Fruit fly (Drosophila melanogaster) whole organism, embryonic: ENCODE results near the gene CG13876.
A peak's percentile ranks its signal among the peaks of the same experiment; 100 is the strongest.

Experiments
- Adf1 ChIP-seq: fragments of 200-800 bp; sonication (Bioruptor generic); IDR thresholded peaks from 2 replicates; pipeline ENCODE4 v1.3.6; 2022; ENCODE audit warnings: missing biosample characterization, missing genetic modification characterization
- Atf6 ChIP-seq: fragments of 200-800 bp; sonication (Bioruptor generic); IDR thresholded peaks from 2 replicates; pipeline ENCODE4 v1.3.6; 2022; ENCODE audit warnings: missing biosample characterization, missing genetic modification characterization
- Blimp-1 ChIP-seq: fragments of 200-800 bp; sonication (Bioruptor generic); optimal IDR thresholded peaks from 3 replicates; lab custom pipeline; 2018; ENCODE audit warnings: missing biosample characterization, missing genetic modification characterization, mild to moderate bottlenecking, moderate library complexity, missing genetic modification reagents
- CG10366 ChIP-seq: fragments of 200-800 bp; sonication (Bioruptor generic); IDR thresholded peaks from 2 replicates; pipeline ENCODE4 v1.3.6; 2022; ENCODE audit warnings: missing biosample characterization, missing genetic modification characterization
- CG11504 ChIP-seq: fragments of 200-800 bp; sonication (Bioruptor generic); optimal IDR thresholded peaks from 3 replicates; lab custom pipeline; 2019; ENCODE audit warnings: missing biosample characterization, mild to moderate bottlenecking, missing genetic modification characterization, moderate library complexity
- CG11695 ChIP-seq: fragments of 200-800 bp; sonication (Bioruptor generic); IDR thresholded peaks from 3 replicates; pipeline ENCODE4 v1.3.6; 2022; ENCODE audit warnings: missing biosample characterization, missing genetic modification characterization
- CG12071 ChIP-seq: fragments of 200-800 bp; sonication (Bioruptor generic); optimal IDR thresholded peaks from 3 replicates; lab custom pipeline; 2018; ENCODE audit warnings: missing biosample characterization, mild to moderate bottlenecking, missing genetic modification characterization
- CG12104 ChIP-seq: fragments of 200-800 bp; sonication (Bioruptor generic); optimal IDR thresholded peaks from 3 replicates; lab custom pipeline; 2016; ENCODE audit warnings: missing biosample characterization, missing genetic modification characterization
- CG12219 ChIP-seq: fragments of 200-800 bp; sonication (Bioruptor generic); optimal IDR thresholded peaks from 3 replicates; lab custom pipeline; 2018; ENCODE audit warnings: missing biosample characterization, mild to moderate bottlenecking, missing genetic modification characterization
- CG12744 ChIP-seq: fragments of 200-800 bp; sonication (Bioruptor generic); optimal IDR thresholded peaks from 2 replicates; lab custom pipeline; 2016; ENCODE audit warnings: missing biosample characterization, missing genetic modification characterization
- CG1603 ChIP-seq: fragments of 200-800 bp; sonication (Bioruptor generic); optimal IDR thresholded peaks from 2 replicates; lab custom pipeline; 2019; ENCODE audit warnings: missing biosample characterization, mild to moderate bottlenecking, missing genetic modification characterization, moderate library complexity
- CG18011 ChIP-seq: fragments of 200-800 bp; sonication (Bioruptor generic); optimal IDR thresholded peaks from 2 replicates; lab custom pipeline; 2017; ENCODE audit warnings: missing biosample characterization, missing genetic modification characterization, mild to moderate bottlenecking, moderate library complexity, missing genotype
- CG2129 ChIP-seq: fragments of 200-800 bp; sonication (Bioruptor generic); IDR thresholded peaks from 2 replicates; pipeline ENCODE4 v1.3.6; 2022; ENCODE audit warnings: missing biosample characterization, missing genetic modification characterization; ENCODE audit not compliant: partially characterized antibody
- CG2678 ChIP-seq: fragments of 200-800 bp; sonication (Bioruptor generic); optimal IDR thresholded peaks from 3 replicates; lab custom pipeline; 2019; ENCODE audit warnings: missing biosample characterization, mild to moderate bottlenecking, missing genetic modification characterization, moderate library complexity
- CG4282 ChIP-seq: fragments of 200-800 bp; sonication (Bioruptor generic); optimal IDR thresholded peaks from 2 replicates; lab custom pipeline; 2016; ENCODE audit warnings: missing biosample characterization, missing genetic modification characterization
- CG6272 ChIP-seq: fragments of 200-800 bp; sonication (Bioruptor generic); IDR thresholded peaks from 2 replicates; pipeline ENCODE4 v1.3.6; 2022; ENCODE audit warnings: missing biosample characterization, missing genetic modification characterization
- CG6791 ChIP-seq: fragments of 200-800 bp; sonication (Bioruptor generic); IDR thresholded peaks from 3 replicates; pipeline ENCODE4 v1.3.6; 2022; ENCODE audit warnings: missing biosample characterization, missing genetic modification characterization; ENCODE audit not compliant: partially characterized antibody
- CG6813 ChIP-seq: fragments of 200-800 bp; sonication (Bioruptor generic); optimal IDR thresholded peaks from 2 replicates; lab custom pipeline; 2017; ENCODE audit warnings: missing biosample characterization, missing genetic modification characterization, mild to moderate bottlenecking, moderate library complexity, missing genetic modification reagents
- CG8924 ChIP-seq: fragments of 200-800 bp; optimal IDR thresholded peaks from 3 replicates; lab custom pipeline; 2019; ENCODE audit warnings: missing biosample characterization, mild to moderate bottlenecking, missing genetic modification characterization, moderate library complexity
- CkIIα-i1 ChIP-seq: fragments of 200-800 bp; sonication (Bioruptor generic); IDR thresholded peaks from 2 replicates; pipeline ENCODE4 v1.3.6; 2022; ENCODE audit warnings: missing biosample characterization, missing genetic modification characterization
- CoRest ChIP-seq: fragments of 200-800 bp; sonication (Bioruptor generic); optimal IDR thresholded peaks from 3 replicates; lab custom pipeline; 2018; ENCODE audit warnings: missing biosample characterization, mild to moderate bottlenecking, missing genetic modification characterization, moderate library complexity
- Dbx ChIP-seq: fragments of 200-800 bp; sonication (Bioruptor generic); IDR thresholded peaks from 3 replicates; pipeline ENCODE4 v1.3.6; 2022; ENCODE audit warnings: missing biosample characterization, missing genetic modification characterization
- H15 ChIP-seq: fragments of 200-800 bp; sonication (Bioruptor generic); IDR thresholded peaks from 3 replicates; pipeline ENCODE4 v1.3.6; 2022; ENCODE audit warnings: missing biosample characterization, missing genetic modification characterization
- HLH4C ChIP-seq: fragments of 200-800 bp; sonication (Bioruptor generic); IDR thresholded peaks from 3 replicates; pipeline ENCODE4 v1.3.6; 2022; ENCODE audit warnings: missing biosample characterization, missing genetic modification characterization; ENCODE audit not compliant: partially characterized antibody
- Hey ChIP-seq: fragments of 200-800 bp; sonication (Bioruptor generic); optimal IDR thresholded peaks from 3 replicates; lab custom pipeline; 2018; ENCODE audit warnings: missing biosample characterization, mild to moderate bottlenecking, missing genetic modification characterization
- Hr3 ChIP-seq: fragments of 200-800 bp; sonication (Bioruptor generic); optimal IDR thresholded peaks from 3 replicates; lab custom pipeline; 2016; ENCODE audit warnings: missing biosample characterization, missing genetic modification characterization
- Lpt ChIP-seq: fragments of >200 bp; optimal IDR thresholded peaks from 2 replicates; lab custom pipeline; 2018; ENCODE audit warnings: missing biosample characterization, missing genetic modification characterization
- NFAT ChIP-seq: fragments of 200-800 bp; sonication (Bioruptor generic); IDR thresholded peaks from 2 replicates; pipeline ENCODE4 v1.3.6; 2022; ENCODE audit warnings: missing biosample characterization, missing genetic modification characterization
- Neu2 ChIP-seq: fragments of 200-800 bp; sonication (Bioruptor generic); optimal IDR thresholded peaks from 3 replicates; lab custom pipeline; 2016; ENCODE audit warnings: missing biosample characterization, missing genetic modification characterization, borderline replicate concordance
- Oaz ChIP-seq: fragments of 200-800 bp; sonication (Bioruptor generic); IDR thresholded peaks from 2 replicates; pipeline ENCODE4 v1.3.6; 2022; ENCODE audit warnings: missing biosample characterization, missing genetic modification characterization
- Opbp ChIP-seq: fragments of 200-800 bp; sonication (Bioruptor generic); IDR thresholded peaks from 3 replicates; pipeline ENCODE4 v1.3.6; 2022; ENCODE audit warnings: missing biosample characterization, missing genetic modification characterization; ENCODE audit not compliant: partially characterized antibody
- Pdp1 ChIP-seq, 2 experiments: fragments of 200-800 bp; sonication (Bioruptor generic); optimal IDR thresholded peaks; 3 replicates each; lab custom pipeline; 2016; ENCODE audit warnings: missing biosample characterization in 2 of 2, missing genetic modification characterization in 2 of 2, mild to moderate bottlenecking in 1 of 2, moderate library complexity in 1 of 2
- Ssrp ChIP-seq: fragments of 200-800 bp; sonication (Bioruptor generic); optimal IDR thresholded peaks from 2 replicates; lab custom pipeline; 2018; ENCODE audit warnings: missing biosample characterization, mild to moderate bottlenecking, missing genetic modification characterization, moderate library complexity
- Taf1 ChIP-seq: fragments of 200-800 bp; sonication (Bioruptor generic); IDR thresholded peaks from 2 replicates; pipeline ENCODE4 v1.3.6; 2022; ENCODE audit warnings: missing biosample characterization, missing genetic modification characterization
- Usf ChIP-seq: fragments of 200-800 bp; sonication (Bioruptor generic); optimal IDR thresholded peaks from 2 replicates; lab custom pipeline; 2017; ENCODE audit warnings: missing genotype, missing biosample characterization, missing genetic modification characterization
- Xrp1 ChIP-seq: fragments of 200-800 bp; sonication (Bioruptor generic); IDR thresholded peaks from 2 replicates; pipeline ENCODE4 v1.3.6; 2022; ENCODE audit warnings: missing biosample characterization, missing genetic modification characterization
- abd-A ChIP-seq: fragments of 200-800 bp; sonication (Bioruptor generic); optimal IDR thresholded peaks from 3 replicates; lab custom pipeline; 2019; ENCODE audit warnings: missing biosample characterization, mild to moderate bottlenecking, missing genetic modification characterization, moderate library complexity
- aop ChIP-seq: fragments of 200-800 bp; sonication (Bioruptor generic); IDR thresholded peaks from 2 replicates; pipeline ENCODE4 v1.3.6; 2022; ENCODE audit warnings: missing biosample characterization, missing genetic modification characterization
- ap ChIP-seq: fragments of 200-800 bp; sonication (Bioruptor generic); IDR thresholded peaks from 2 replicates; pipeline ENCODE4 v1.3.6; 2022; ENCODE audit warnings: missing biosample characterization, missing genetic modification characterization
- bab2 ChIP-seq: fragments of 200-800 bp; sonication (Bioruptor generic); optimal IDR thresholded peaks from 2 replicates; lab custom pipeline; 2016; ENCODE audit warnings: missing biosample characterization, missing genetic modification characterization
- cas ChIP-seq: fragments of 200-800 bp; sonication (Bioruptor generic); IDR thresholded peaks from 2 replicates; pipeline ENCODE4 v1.3.6; 2022; ENCODE audit warnings: missing biosample characterization, missing genetic modification characterization
- en ChIP-seq: fragments of 200-800 bp; sonication (Bioruptor generic); optimal IDR thresholded peaks from 2 replicates; lab custom pipeline; 2016; ENCODE audit warnings: missing biosample characterization, missing genetic modification characterization
- fd102C ChIP-seq: fragments of 200-800 bp; sonication (Bioruptor generic); optimal IDR thresholded peaks from 2 replicates; lab custom pipeline; 2018; ENCODE audit warnings: missing biosample characterization, mild to moderate bottlenecking, missing genetic modification characterization, moderate library complexity
- fu2 ChIP-seq: fragments of 200-800 bp; sonication (Bioruptor generic); optimal IDR thresholded peaks from 2 replicates; lab custom pipeline; 2016; ENCODE audit warnings: missing biosample characterization, missing genetic modification characterization
- gsb ChIP-seq: fragments of 200-800 bp; sonication (Bioruptor generic); IDR thresholded peaks from 2 replicates; pipeline ENCODE4 v1.3.6; 2022; ENCODE audit warnings: missing biosample characterization, missing genetic modification characterization
- h ChIP-seq: fragments of >200 bp; optimal IDR thresholded peaks from 2 replicates; lab custom pipeline; 2017
- her ChIP-seq: fragments of 200-800 bp; sonication (Bioruptor generic); optimal IDR thresholded peaks from 2 replicates; lab custom pipeline; 2016; ENCODE audit warnings: missing biosample characterization, missing genetic modification characterization
- org-1 ChIP-seq: fragments of 200-800 bp; sonication (Bioruptor generic); optimal IDR thresholded peaks from 2 replicates; lab custom pipeline; 2017; ENCODE audit warnings: missing biosample characterization, missing genetic modification characterization
- repo ChIP-seq: fragments of 200-800 bp; sonication (Bioruptor generic); optimal IDR thresholded peaks from 2 replicates; lab custom pipeline; 2016; ENCODE audit warnings: missing biosample characterization, missing genetic modification characterization
- ro ChIP-seq: fragments of 200-800 bp; sonication (Bioruptor generic); IDR thresholded peaks from 2 replicates; pipeline ENCODE4 v1.3.6; 2022; ENCODE audit warnings: missing biosample characterization, missing genetic modification characterization
- sisA ChIP-seq: fragments of 200-800 bp; sonication (Bioruptor generic); IDR thresholded peaks from 2 replicates; pipeline ENCODE4 v1.3.6; 2022; ENCODE audit warnings: missing biosample characterization, missing genetic modification characterization
- trem ChIP-seq: fragments of 200-800 bp; optimal IDR thresholded peaks from 3 replicates; lab custom pipeline; 2019; ENCODE audit warnings: missing biosample characterization, mild to moderate bottlenecking, missing genetic modification characterization, moderate library complexity
- usp ChIP-seq: fragments of >200 bp; optimal IDR thresholded peaks from 2 replicates; lab custom pipeline; 2017; ENCODE audit warnings: missing biosample characterization, missing genetic modification characterization

Gene CG13876

dm6 chr3L:174501-174900 lies 31.4 kb upstream of the CG13876 start (continued):
- TF ChIP-seq CG4282 (GFP tag; lab: Kevin White, UChicago) (no peak), CG18011 (GFP tag; lab: Kevin White, UChicago) (no peak), Dbx (GFP tag; lab: Robert Waterston, UW) (no peak), fd102C (GFP tag; lab: Kevin White, UChicago) (no peak), her (GFP tag; lab: Kevin White, UChicago) (no peak), bab2 (no peak), CG6272 (no peak), H15 (GFP tag; lab: Robert Waterston, UW) (no peak), Adf1 (GFP tag; lab: Robert Waterston, UW) (no peak), CG11695 (GFP tag; lab: Robert Waterston, UW) (no peak; the same call in 2 of the 3 replicates), CG12104 (GFP tag; lab: Kevin White, UChicago) (no peak), usp (GFP tag; lab: Kevin White, UChicago) (no peak), NFAT (GFP tag; lab: Robert Waterston, UW) (no peak), ro (no peak), CoRest (peak; percentile 14), Lpt (GFP tag; lab: Kevin White, UChicago) (no peak), ap (no peak), HLH4C (GFP tag; lab: Robert Waterston, UW) (peak; percentile 91), Usf (GFP tag; lab: Kevin White, UChicago) (no peak), Pdp1 (GFP tag; optimal IDR thresholded peaks at IDR 0.05; lab: Kevin White, UChicago) (no peak), trem (tag; lab: Kevin White, UChicago) (peak; percentile 67), h (lab: Kevin White, UChicago) (no peak), CG2129 (GFP tag; lab: Robert Waterston, UW) (peak; percentile 68), aop (GFP tag; lab: Robert Waterston, UW) (no peak), Atf6 (no peak), org-1 (GFP tag; lab: Kevin White, UChicago) (no peak), CG12071 (GFP tag; lab: Kevin White, UChicago) (no peak), abd-A (tag; lab: Kevin White, UChicago) (no peak), CG1603 (peak; percentile 36), CkIIα-i1 (GFP tag; lab: Robert Waterston, UW) (no peak), Taf1 (GFP tag; lab: Robert Waterston, UW) (no peak), gsb (GFP tag; lab: Robert Waterston, UW) (no peak), Oaz (GFP tag; lab: Robert Waterston, UW) (no peak), cas (GFP tag; lab: Robert Waterston, UW) (no peak), CG12744 (no peak), CG11504 (no peak), Blimp-1 (GFP tag; lab: Kevin White, UChicago) (no peak), Xrp1 (GFP tag; lab: Robert Waterston, UW) (no peak), sisA (GFP tag; lab: Robert Waterston, UW) (no peak), Hr3 (no peak), CG12219 (GFP tag; lab: Kevin White, UChicago) (no peak), Opbp (GFP tag; lab: Robert Waterston, UW) (peak; percentile 92), CG6791 (GFP tag; lab: Robert Waterston, UW) (peak; percentile 88), fu2 (GFP tag; lab: Kevin White, UChicago) (no peak), Hey (tag; lab: Kevin White, UChicago) (no peak), CG2678 (tag; lab: Kevin White, UChicago) (no peak), Neu2 (GFP tag; lab: Kevin White, UChicago) (no peak), repo (no peak), en (no peak), CG6813 (GFP tag; lab: Kevin White, UChicago) (no peak), CG8924 (tag; lab: Kevin White, UChicago) (no peak), CG10366 (no peak), Ssrp (tag; lab: Kevin White, UChicago) (no peak)
